Fruit fly (Drosophila melanogaster) whole organism, embryonic: ENCODE measurements around the gene Ir94a.

Experiments used
- CG11723 ChIP-seq: fragments of 200-800 bp; sonication (Bioruptor generic); optimal IDR thresholded peaks from 2 replicates; lab custom pipeline; 2017; ENCODE audit warnings: missing biosample characterization, mild to moderate bottlenecking, missing genetic modification characterization
- CG31224 ChIP-seq: fragments of 200-800 bp; sonication (Bioruptor generic); IDR thresholded peaks from 2 replicates; pipeline ENCODE4 v1.3.6; 2022; ENCODE audit warnings: missing biosample characterization, missing genetic modification characterization
- Dref ChIP-seq: fragments of 200-800 bp; sonication (Bioruptor generic); IDR thresholded peaks from 2 replicates; pipeline ENCODE4 v1.3.6; 2022; ENCODE audit warnings: missing biosample characterization, missing genetic modification characterization
- lmd ChIP-seq: fragments of 200-800 bp; sonication (Bioruptor generic); IDR thresholded peaks from 2 replicates; pipeline ENCODE4 v1.3.6; 2022; ENCODE audit warnings: missing biosample characterization, missing genetic modification characterization
- sc ChIP-seq, 3 experiments: fragments of >200 bp in 2 of 3; fragments of 200-800 bp in 1 of 3; sonication (Bioruptor generic) in 1 of 3; optimal IDR thresholded peaks; 2 replicates in 2 of 3; 3 replicates in 1 of 3; lab custom pipeline; 2017; ENCODE audit warnings: mild to moderate bottlenecking in 1 of 3, missing biosample characterization in 1 of 3, missing genetic modification characterization in 1 of 3, missing genetic modification reagents in 1 of 3

- TF ChIP-seq CG31224 (GFP tag; lab: Robert Waterston, UW) (no peak), sc (optimal IDR thresholded peaks at IDR 0.05; lab: Kevin White, UChicago) (no peak), sc (GFP tag; optimal IDR thresholded peaks at IDR 0.05; lab: Kevin White, UChicago) (no peak), lmd (GFP tag; lab: Robert Waterston, UW) (peak; percentile 49; the same call in 1 of the 2 replicates), Dref (GFP tag; lab: Robert Waterston, UW) (no peak), CG11723 (GFP tag; lab: Kevin White, UChicago) (no peak)
These were observed 4.9 kb upstream of the Ir94a start for dm6 chr3R:22108316-22108715.
